Fruit fly (Drosophila melanogaster) whole organism, adult: ENCODE measurements around the gene PCNA2.

Experiments
- CG11617 ChIP-seq: fragments of 200-800 bp; sonication (Bioruptor generic); optimal IDR thresholded peaks from 2 replicates; lab custom pipeline; 2017; ENCODE audit warnings: mild to moderate bottlenecking, missing biosample characterization, missing genetic modification reagents, missing genetic modification characterization
- CG12768 ChIP-seq: fragments of 200-800 bp; sonication (Bioruptor generic); optimal IDR thresholded peaks from 2 replicates; lab custom pipeline; 2017; ENCODE audit warnings: missing biosample characterization, missing genetic modification characterization, mild to moderate bottlenecking, moderate library complexity, missing genetic modification reagents
- CG14711 ChIP-seq: fragments of 200-800 bp; sonication (Bioruptor generic); optimal IDR thresholded peaks from 2 replicates; lab custom pipeline; 2018; ENCODE audit warnings: missing biosample characterization, mild to moderate bottlenecking, missing genetic modification characterization, moderate library complexity
- CG1620 ChIP-seq: fragments of 200-800 bp; sonication (Bioruptor generic); optimal IDR thresholded peaks from 2 replicates; lab custom pipeline; 2016; ENCODE audit warnings: missing biosample characterization, missing genetic modification characterization
- CG33017 ChIP-seq: fragments of 200-800 bp; sonication (Bioruptor generic); optimal IDR thresholded peaks from 2 replicates; lab custom pipeline; 2018; ENCODE audit warnings: missing biosample characterization, mild to moderate bottlenecking, missing genetic modification characterization, moderate library complexity
- CG5204 ChIP-seq: fragments of 200-800 bp; sonication (Bioruptor generic); optimal IDR thresholded peaks from 2 replicates; lab custom pipeline; 2016; ENCODE audit warnings: missing biosample characterization, missing genetic modification characterization
- CG7045 ChIP-seq: fragments of 200-800 bp; sonication (Bioruptor generic); optimal IDR thresholded peaks from 2 replicates; lab custom pipeline; 2017; ENCODE audit warnings: missing biosample characterization, mild to moderate bottlenecking, missing genetic modification characterization
- CG7101 ChIP-seq: fragments of 200-800 bp; sonication (Bioruptor generic); optimal IDR thresholded peaks from 2 replicates; lab custom pipeline; 2018; ENCODE audit warnings: missing biosample characterization, mild to moderate bottlenecking, missing genetic modification characterization, moderate library complexity
- Clk ChIP-seq: fragments of 200-800 bp; sonication (Bioruptor generic); optimal IDR thresholded peaks from 2 replicates; lab custom pipeline; 2017; ENCODE audit warnings: missing biosample characterization, missing genetic modification characterization
- Crg-1 ChIP-seq: fragments of 200-800 bp; sonication (Bioruptor generic); optimal IDR thresholded peaks from 2 replicates; lab custom pipeline; 2016; ENCODE audit warnings: missing biosample characterization, missing genetic modification characterization
- Hr96 ChIP-seq: fragments of 200-800 bp; sonication (Bioruptor generic); optimal IDR thresholded peaks from 2 replicates; lab custom pipeline; 2016; ENCODE audit warnings: missing biosample characterization, missing genetic modification characterization
- Mnt ChIP-seq: fragments of 200-800 bp; sonication (Bioruptor generic); optimal IDR thresholded peaks from 2 replicates; lab custom pipeline; 2016; ENCODE audit warnings: missing biosample characterization, mild to moderate bottlenecking, missing genetic modification characterization
- bab1 ChIP-seq: fragments of 200-800 bp; sonication (Bioruptor generic); optimal IDR thresholded peaks from 3 replicates; lab custom pipeline; 2019; ENCODE audit warnings: missing biosample characterization, mild to moderate bottlenecking, missing genetic modification characterization, moderate library complexity
- cic ChIP-seq: fragments of 200-800 bp; sonication (Bioruptor generic); optimal IDR thresholded peaks from 2 replicates; lab custom pipeline; 2017; ENCODE audit warnings: missing biosample characterization, mild to moderate bottlenecking, missing genetic modification characterization, moderate library complexity
- cnc ChIP-seq, 2 experiments: fragments of >200 bp; optimal IDR thresholded peaks; 2 replicates each; lab custom pipeline; 2017
- kay ChIP-seq: fragments of 200-800 bp; sonication (Bioruptor generic); peaks from one replicate; lab custom pipeline; 2016; ENCODE audit warnings: missing biosample characterization, missing genetic modification characterization, borderline replicate concordance
- ovo ChIP-seq: fragments of 200-800 bp; sonication (Bioruptor generic); optimal IDR thresholded peaks from 2 replicates; lab custom pipeline; 2016; ENCODE audit warnings: missing biosample characterization, missing genetic modification characterization
- pad ChIP-seq: fragments of 200-800 bp; sonication (Bioruptor generic); optimal IDR thresholded peaks from 3 replicates; lab custom pipeline; 2017; ENCODE audit warnings: missing biosample characterization, missing genetic modification characterization, mild to moderate bottlenecking, moderate library complexity, missing genetic modification reagents
- tj ChIP-seq: fragments of 200-800 bp; sonication (Bioruptor generic); optimal IDR thresholded peaks from 3 replicates; lab custom pipeline; 2017; ENCODE audit warnings: missing biosample characterization, mild to moderate bottlenecking, missing genetic modification characterization, moderate library complexity
- toe ChIP-seq: fragments of 200-800 bp; sonication (Bioruptor generic); optimal IDR thresholded peaks from 2 replicates; lab custom pipeline; 2016; ENCODE audit warnings: missing biosample characterization, missing genetic modification characterization

The PCNA2 gene

DNA sequence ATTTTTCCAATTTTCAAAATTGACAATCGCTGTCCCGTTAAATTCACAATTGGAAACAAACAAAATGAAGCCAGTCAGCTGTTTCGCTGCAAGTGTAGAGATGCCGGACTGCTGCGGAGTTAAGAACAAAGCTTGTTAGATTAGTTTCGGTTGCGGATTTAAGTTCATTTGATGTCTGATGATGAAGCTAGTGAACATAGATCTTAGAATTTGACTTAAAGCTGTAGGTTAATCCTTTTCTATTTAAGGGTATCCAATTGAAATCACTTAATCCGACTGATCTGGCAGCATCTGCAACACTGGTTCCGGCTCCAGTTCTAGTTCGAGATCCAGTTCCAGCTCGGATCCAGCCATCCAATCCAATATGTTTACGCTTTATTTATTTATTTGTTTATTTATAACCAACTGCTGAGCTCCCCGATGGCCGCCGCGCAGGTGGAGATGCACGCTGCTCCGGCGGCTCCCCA lies at the start of gene PCNA2, which contains the start of gene CG10366:
Gene PCNA2 (minus strand): TSS at position 65 of the 467 bp plus-strand sequence.
Gene CG10366 (plus strand): TSS at position 310 of the 467 bp plus-strand sequence.
- TF ChIP-seq CG12768 (GFP tag; lab: Kevin White, UChicago), result peak; percentile 49
- TF ChIP-seq CG7101 (tag; lab: Kevin White, UChicago), result peak; percentile 70
- peak; percentile 9 for TF ChIP-seq cic
- TF ChIP-seq CG11617 (GFP tag; lab: Kevin White, UChicago), result peak; percentile 72
- TF ChIP-seq CG1620 (GFP tag; lab: Kevin White, UChicago), result peak; percentile 79
- no peak for TF ChIP-seq CG5204 (GFP tag; lab: Kevin White, UChicago)
- peak; percentile 36 for TF ChIP-seq Crg-1
- TF ChIP-seq ovo (GFP tag; lab: Kevin White, UChicago), result peak; percentile 61
- TF ChIP-seq pad (GFP tag; lab: Kevin White, UChicago), result peak; percentile 40
- TF ChIP-seq kay (GFP tag; lab: Kevin White, UChicago), result no peak
- TF ChIP-seq Hr96, result peak; percentile 75
- TF ChIP-seq toe, result peak; percentile 79
- no peak for TF ChIP-seq cnc (optimal IDR thresholded peaks at IDR 0.05; lab: Kevin White, UChicago)
- peak; percentile 78 for TF ChIP-seq bab1 (GFP tag; lab: Kevin White, UChicago)
- peak; percentile 58 for TF ChIP-seq CG33017 (tag; lab: Kevin White, UChicago)
- TF ChIP-seq CG7045, result peak; percentile 28
- TF ChIP-seq Clk, result no peak
- TF ChIP-seq CG14711 (tag; lab: Kevin White, UChicago), result peak; percentile 72
- TF ChIP-seq Mnt (GFP tag; lab: Kevin White, UChicago), result peak; percentile 55
- peak; percentile 71 for TF ChIP-seq tj (GFP tag; lab: Kevin White, UChicago)

dm6 chr2L:19628002-19628401 lies 44.2 kb upstream of the PCNA2 start:
- TF ChIP-seq Mnt (GFP tag; lab: Kevin White, UChicago) (no peak), pad (GFP tag; lab: Kevin White, UChicago) (no peak), CG7101 (tag; lab: Kevin White, UChicago) (no peak), CG12768 (GFP tag; lab: Kevin White, UChicago) (no peak), CG7045 (no peak), CG14711 (tag; lab: Kevin White, UChicago) (no peak), CG33017 (tag; lab: Kevin White, UChicago) (no peak), tj (GFP tag; lab: Kevin White, UChicago) (no peak), Clk (no peak), ovo (GFP tag; lab: Kevin White, UChicago) (no peak), bab1 (GFP tag; lab: Kevin White, UChicago) (no peak), CG5204 (GFP tag; lab: Kevin White, UChicago) (no peak), CG1620 (GFP tag; lab: Kevin White, UChicago) (no peak), kay (GFP tag; lab: Kevin White, UChicago) (no peak), cnc (optimal IDR thresholded peaks at IDR 0.05; lab: Kevin White, UChicago) (no peak), Crg-1 (no peak), CG11617 (GFP tag; lab: Kevin White, UChicago) (no peak), cic (no peak)

DNA sequence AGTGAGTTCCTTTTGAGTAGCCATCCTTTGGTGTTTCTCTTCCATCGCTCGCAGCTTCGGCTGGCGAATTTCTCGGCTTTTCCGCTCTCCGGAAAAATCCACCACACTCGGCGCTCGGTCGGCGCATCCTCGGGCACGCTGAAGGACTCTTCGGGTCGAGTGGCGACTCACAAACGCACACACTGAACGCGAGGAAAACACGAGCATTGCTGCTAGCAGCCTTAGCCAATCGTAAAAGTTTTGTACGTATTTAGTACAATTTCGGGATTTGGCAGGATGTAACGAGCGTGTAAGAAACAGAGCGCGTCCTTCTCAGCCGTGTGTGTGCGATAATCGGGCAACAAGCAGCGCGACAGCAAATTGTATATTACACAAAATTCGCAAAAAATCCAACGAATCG lies 22.5 kb upstream of the PCNA2 start, which contains the start of gene CG46244:
Gene CG46244 (plus strand): TSS at position 252 of the 400 bp plus-strand sequence.
- TF ChIP-seq CG5204 (GFP tag; lab: Kevin White, UChicago) (no peak), bab1 (GFP tag; lab: Kevin White, UChicago) (no peak)

dm6 chr2L:19605365-19605921 lies 21.7 kb upstream of the PCNA2 start:
- no peak for TF ChIP-seq kay (GFP tag; lab: Kevin White, UChicago)
- no peak for TF ChIP-seq ovo (GFP tag; lab: Kevin White, UChicago)
- TF ChIP-seq CG1620 (GFP tag; lab: Kevin White, UChicago), result no peak
- TF ChIP-seq Hr96, result no peak
- TF ChIP-seq CG14711 (tag; lab: Kevin White, UChicago), result no peak
- no peak for TF ChIP-seq CG11617 (GFP tag; lab: Kevin White, UChicago)
- TF ChIP-seq cnc (optimal IDR thresholded peaks at IDR 0.05; lab: Kevin White, UChicago), result no peak
- TF ChIP-seq Mnt (GFP tag; lab: Kevin White, UChicago), result no peak
- no peak for TF ChIP-seq CG7045
- TF ChIP-seq CG7101 (tag; lab: Kevin White, UChicago), result no peak
- TF ChIP-seq pad (GFP tag; lab: Kevin White, UChicago), result no peak
- TF ChIP-seq Crg-1, result no peak
- no peak for TF ChIP-seq Clk
- no peak for TF ChIP-seq CG33017 (tag; lab: Kevin White, UChicago)
- no peak for TF ChIP-seq cic
- TF ChIP-seq tj (GFP tag; lab: Kevin White, UChicago), result no peak
- no peak for TF ChIP-seq CG12768 (GFP tag; lab: Kevin White, UChicago)
- TF ChIP-seq bab1 (GFP tag; lab: Kevin White, UChicago), result no peak
- no peak for TF ChIP-seq CG5204 (GFP tag; lab: Kevin White, UChicago)
- no peak for TF ChIP-seq toe

DNA sequence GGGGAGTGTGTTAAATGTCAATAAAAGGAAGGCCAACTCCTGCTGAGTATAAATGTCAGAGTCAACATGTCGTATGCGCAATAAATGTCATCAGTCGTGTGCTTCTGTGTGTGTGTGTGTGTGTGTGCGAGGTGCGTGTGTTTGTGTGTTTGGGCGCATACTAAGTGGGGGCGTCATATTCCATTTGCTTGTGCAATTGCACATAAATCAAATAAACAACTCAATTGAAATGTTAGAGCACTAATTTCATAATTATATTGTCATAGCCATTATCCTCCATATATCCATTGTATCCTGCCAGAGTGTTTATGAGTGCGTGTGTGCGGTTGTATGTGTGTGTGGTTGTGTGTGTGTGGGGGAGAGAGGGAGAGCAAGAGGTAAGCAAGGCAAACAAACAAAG lies 10.3 kb upstream of the PCNA2 start:
- TF ChIP-seq CG5204 (GFP tag; lab: Kevin White, UChicago), result no peak

- no peak for TF ChIP-seq CG7045
- peak; percentile 96 for TF ChIP-seq pad (GFP tag; lab: Kevin White, UChicago)
These were observed 6.8 kb upstream of the PCNA2 start for dm6 chr2L:19590629-19591028.
